Worm (Caenorhabditis elegans): ENCODE measurements around the gene paf-2.
A peak's percentile ranks its signal among the peaks of the same experiment; 100 is the strongest.

The paf-2 gene

ce11 chrX:4317095-4317494 lies 19.6 kb upstream of the paf-2 start:
- no peak for TF ChIP-seq ZK337.2 (GFP tag; IDR thresholded peaks at IDR 0.05)
- TF ChIP-seq mes-2 (tag; optimal IDR thresholded peaks at IDR 0.05; ENCODE audit: poor library complexity, severe bottlenecking), result no peak
- TF ChIP-seq ces-1 (GFP tag; optimal IDR thresholded peaks at IDR 0.05), result peak; percentile 31
- TF ChIP-seq fkh-10 (GFP tag; optimal IDR thresholded peaks at IDR 0.05), result peak; percentile 82
- TF ChIP-seq snpc-1.2 (GFP tag; IDR thresholded peaks at IDR 0.05), result no peak
- no peak for TF ChIP-seq php-3 (GFP tag; IDR thresholded peaks at IDR 0.05)

- peak; percentile 90 for TF ChIP-seq fkh-10 (GFP tag; optimal IDR thresholded peaks at IDR 0.05)
- no peak for TF ChIP-seq dmd-6 (GFP tag; IDR thresholded peaks at IDR 0.05)
- TF ChIP-seq hlh-11 (tag; optimal IDR thresholded peaks at IDR 0.05), result no peak
- peak; percentile 83 for TF ChIP-seq ces-1 (GFP tag; optimal IDR thresholded peaks at IDR 0.05)
- peak; percentile 65 for TF ChIP-seq ctbp-1 (GFP tag; IDR thresholded peaks at IDR 0.05)
Measured at ce11 chrX:4314939-4315338, 17.4 kb upstream of the paf-2 start.

ce11 chrX:4311668-4312067 lies 14.1 kb upstream of the paf-2 start, which contains the start of gene C52B9.8:
Gene C52B9.8 (minus strand): TSS chrX:4311768.
- no peak for TF ChIP-seq F49E8.2 (tag; optimal IDR thresholded peaks at IDR 0.05; ENCODE audit: borderline replicate concordance)

- TF ChIP-seq egl-27 (tag; optimal IDR thresholded peaks at IDR 0.05) (no peak), aly-2 (tag; optimal IDR thresholded peaks at IDR 0.05) (no peak), F37D6.2 (tag; optimal IDR thresholded peaks at IDR 0.05) (no peak), ces-1 (GFP tag; optimal IDR thresholded peaks at IDR 0.05) (no peak), D1046.2 (GFP tag; IDR thresholded peaks at IDR 0.05) (no peak), F10B5.3 (tag; optimal IDR thresholded peaks at IDR 0.05) (no peak), ceh-44 (GFP tag; IDR thresholded peaks at IDR 0.05) (no peak), daf-12 (tag; optimal IDR thresholded peaks at IDR 0.05) (no peak), Y5F2A.4 (GFP tag; optimal IDR thresholded peaks at IDR 0.05) (no peak), ZK337.2 (GFP tag; IDR thresholded peaks at IDR 0.05) (no peak), spr-3 (GFP tag; optimal IDR thresholded peaks at IDR 0.05) (no peak), nhr-25 (tag; optimal IDR thresholded peaks at IDR 0.05; ENCODE audit: borderline replicate concordance, insufficient read depth) (no peak), gei-8 (GFP tag; optimal IDR thresholded peaks at IDR 0.05) (no peak), mxl-2 (GFP tag; conservative IDR thresholded peaks at IDR 0.05) (no peak), tag-97 (GFP tag; IDR thresholded peaks at IDR 0.05) (no peak), lin-38 (GFP tag; IDR thresholded peaks at IDR 0.05) (no peak), ama-1 (optimal IDR thresholded peaks at IDR 0.05) (no peak), rbr-2 (tag; optimal IDR thresholded peaks at IDR 0.05) (peak; percentile 37), hlh-30 (tag; optimal IDR thresholded peaks at IDR 0.05; ENCODE audit: insufficient read depth) (no peak), lin-1 (GFP tag; IDR thresholded peaks at IDR 0.05) (no peak), daf-19 (GFP tag; conservative IDR thresholded peaks at IDR 0.05) (no peak), dmd-9 (GFP tag; IDR thresholded peaks at IDR 0.05) (no peak), jun-1 (tag; optimal IDR thresholded peaks at IDR 0.05) (no peak), madf-5 (GFP tag; IDR thresholded peaks at IDR 0.05) (no peak), ctbp-1 (GFP tag; IDR thresholded peaks at IDR 0.05) (0 out of 2 replicates have a peak, but pooled peaks have one; percentile 8), F49E8.2 (tag; optimal IDR thresholded peaks at IDR 0.05; ENCODE audit: borderline replicate concordance) (no peak), F44E2.7 (GFP tag; IDR thresholded peaks at IDR 0.05) (no peak), pha-4 (GFP tag; IDR thresholded peaks at IDR 0.05) (no peak), pha-4 (tag; optimal IDR thresholded peaks at IDR 0.05) (no peak), zfp-2 (tag; optimal IDR thresholded peaks at IDR 0.05) (no peak), ZK546.5 (tag; optimal IDR thresholded peaks at IDR 0.05) (no peak), F26F4.8 (GFP tag; conservative IDR thresholded peaks at IDR 0.05) (no peak), lim-7 (GFP tag; IDR thresholded peaks at IDR 0.05) (no peak), ceh-28 (tag; optimal IDR thresholded peaks at IDR 0.05) (no peak), egl-43 (GFP tag; IDR thresholded peaks at IDR 0.05) (no peak), vab-7 (GFP tag; IDR thresholded peaks at IDR 0.05) (no peak), ztf-7 (tag; optimal IDR thresholded peaks at IDR 0.05) (no peak), daf-16 (GFP tag; optimal IDR thresholded peaks at IDR 0.05) (no peak), daf-16 (tag; optimal IDR thresholded peaks at IDR 0.05) (peak; percentile 67)
Measured at ce11 chrX:4307559-4308005, 10.0 kb upstream of the paf-2 start.

Data from whole organism, L4 larva.